Fruit fly (Drosophila melanogaster): Measurements from ENCODE around the gene mip130.

Gene mip130

dm6 chrX:1861620-1862184, 46.3 kb upstream of the mip130 start, which contains the start of gene deltaCOP (continued):
- TF ChIP-seq pfk (GFP tag; optimal IDR thresholded peaks at IDR 0.05) (no peak), MESR4 (GFP tag; optimal IDR thresholded peaks at IDR 0.05) (peak; percentile 76), Gug (GFP tag; IDR thresholded peaks at IDR 0.05) (peak; percentile 86), chn (GFP tag; optimal IDR thresholded peaks at IDR 0.05) (peak; percentile 87), sna (GFP tag; IDR thresholded peaks at IDR 0.05; ENCODE audit: partially characterized antibody) (no peak), zfh1 (GFP tag; IDR thresholded peaks at IDR 0.05) (peak; percentile 70), ftz-f1 (GFP tag; optimal IDR thresholded peaks at IDR 0.05) (peak; percentile 35), exex (tag; optimal IDR thresholded peaks at IDR 0.05) (no peak), CG13296 (GFP tag; optimal IDR thresholded peaks at IDR 0.05) (peak; percentile 72), D19B (GFP tag; optimal IDR thresholded peaks at IDR 0.05) (peak; percentile 92), Xbp1 (GFP tag; optimal IDR thresholded peaks at IDR 0.05) (peak; percentile 93), CG3995 (GFP tag; optimal IDR thresholded peaks at IDR 0.05) (peak; percentile 52), so (GFP tag; IDR thresholded peaks at IDR 0.05) (peak; percentile 84; the same call in 2 of the 3 replicates), CG10209 (GFP tag; optimal IDR thresholded peaks at IDR 0.05) (peak; percentile 83), CG15269 (tag; optimal IDR thresholded peaks at IDR 0.05) (peak; percentile 79), CG32532 (GFP tag; IDR thresholded peaks at IDR 0.05) (peak; percentile 87), CG10565 (GFP tag; optimal IDR thresholded peaks at IDR 0.05) (peak; percentile 43), CG10462 (GFP tag; optimal IDR thresholded peaks at IDR 0.05) (peak; percentile 66), scrt (GFP tag; optimal IDR thresholded peaks at IDR 0.05) (no peak), grn (GFP tag; optimal IDR thresholded peaks at IDR 0.05) (no peak), CG16815 (GFP tag; optimal IDR thresholded peaks at IDR 0.05) (peak; percentile 75), bbx (GFP tag; IDR thresholded peaks at IDR 0.05; ENCODE audit: partially characterized antibody) (peak; percentile 17; the same call in 1 of the 2 replicates), CG3838 (GFP tag; optimal IDR thresholded peaks at IDR 0.05) (peak; percentile 49), gem (tag; optimal IDR thresholded peaks at IDR 0.05) (no peak), inv (GFP tag; IDR thresholded peaks at IDR 0.05; ENCODE audit: partially characterized antibody) (no peak), MTF-1 (GFP tag; optimal IDR thresholded peaks at IDR 0.05; ENCODE audit: borderline replicate concordance) (peak; percentile 20), CG1832 (GFP tag; optimal IDR thresholded peaks at IDR 0.05) (no peak), nerfin-2 (GFP tag; IDR thresholded peaks at IDR 0.05; ENCODE audit: partially characterized antibody) (no peak), CG17359 (tag; optimal IDR thresholded peaks at IDR 0.05) (peak; percentile 76), ATbp (GFP tag; optimal IDR thresholded peaks at IDR 0.05) (no peak), ken (GFP tag; IDR thresholded peaks at IDR 0.05) (peak; percentile 73; the same call in 2 of the 3 replicates), Scr (GFP tag; IDR thresholded peaks at IDR 0.05; ENCODE audit: partially characterized antibody) (peak; percentile 34; the same call in 1 of the 2 replicates), CG15479 (GFP tag; optimal IDR thresholded peaks at IDR 0.05) (no peak), lov (optimal IDR thresholded peaks at IDR 0.05) (no peak), lov (GFP tag; IDR thresholded peaks at IDR 0.05) (0 out of 3 replicates have a peak, but pooled peaks have one; percentile 46), gce (GFP tag; IDR thresholded peaks at IDR 0.05) (0 out of 3 replicates have a peak, but pooled peaks have one; percentile 37), ttk (GFP tag; IDR thresholded peaks at IDR 0.05) (peak; percentile 73), CG6813 (GFP tag; optimal IDR thresholded peaks at IDR 0.05) (peak; percentile 51), crp (GFP tag; optimal IDR thresholded peaks at IDR 0.05) (peak in 1 of 2 experiments; percentile 35), HmgZ (tag; optimal IDR thresholded peaks at IDR 0.05) (peak; percentile 79), mam (GFP tag; optimal IDR thresholded peaks at IDR 0.05) (peak; percentile 94), br (optimal IDR thresholded peaks at IDR 0.05) (no peak), CG4707 (GFP tag; optimal IDR thresholded peaks at IDR 0.05) (no peak), slou (GFP tag; optimal IDR thresholded peaks at IDR 0.05) (peak; percentile 72), CG8359 (GFP tag; optimal IDR thresholded peaks at IDR 0.05; ENCODE audit: borderline replicate concordance) (no peak), CG12155 (GFP tag; optimal IDR thresholded peaks at IDR 0.05) (peak; percentile 90), Aef1 (GFP tag; IDR thresholded peaks at IDR 0.05) (peak; percentile 84), caup (GFP tag; optimal IDR thresholded peaks at IDR 0.05; ENCODE audit: severe bottlenecking) (peak; percentile 86), abd-A (tag; optimal IDR thresholded peaks at IDR 0.05) (no peak)
